Fruit fly (Drosophila melanogaster): ENCODE results near the gene Tasp1.

DNA sequence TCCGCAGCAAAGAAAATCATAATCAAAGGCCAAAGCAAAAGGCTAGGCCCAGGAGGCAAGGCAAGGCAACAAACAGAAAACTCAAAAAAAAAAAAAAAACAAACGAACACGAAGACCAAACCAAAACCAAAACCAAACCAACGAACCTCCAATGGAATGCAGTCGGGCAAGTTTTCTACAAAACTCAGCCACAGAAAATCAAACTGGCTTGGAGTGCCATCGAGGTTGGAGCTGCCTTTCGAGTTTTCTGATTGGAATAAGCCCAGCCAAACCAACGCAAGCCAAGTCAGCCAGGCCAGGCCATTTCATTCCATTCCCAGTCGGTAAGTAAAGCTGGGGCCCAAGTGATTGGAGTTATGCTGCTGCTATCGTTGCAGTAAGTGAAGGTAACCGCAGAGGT lies 44.7 kb downstream of the Tasp1 start:
- TF ChIP-seq CG12605 (GFP tag; IDR thresholded peaks at IDR 0.05): peak; percentile 45
- no peak for TF ChIP-seq EcR (GFP tag; optimal IDR thresholded peaks at IDR 0.05)
- TF ChIP-seq CG32121 (GFP tag; IDR thresholded peaks at IDR 0.05): no peak
- no peak for TF ChIP-seq CG15710 (tag; optimal IDR thresholded peaks at IDR 0.05)
